Worm (Caenorhabditis elegans): ENCODE data around the gene Y43F8B.10.
A peak's percentile ranks its signal among the peaks of the same experiment; 100 is the strongest.

Gene Y43F8B.10

DNA sequence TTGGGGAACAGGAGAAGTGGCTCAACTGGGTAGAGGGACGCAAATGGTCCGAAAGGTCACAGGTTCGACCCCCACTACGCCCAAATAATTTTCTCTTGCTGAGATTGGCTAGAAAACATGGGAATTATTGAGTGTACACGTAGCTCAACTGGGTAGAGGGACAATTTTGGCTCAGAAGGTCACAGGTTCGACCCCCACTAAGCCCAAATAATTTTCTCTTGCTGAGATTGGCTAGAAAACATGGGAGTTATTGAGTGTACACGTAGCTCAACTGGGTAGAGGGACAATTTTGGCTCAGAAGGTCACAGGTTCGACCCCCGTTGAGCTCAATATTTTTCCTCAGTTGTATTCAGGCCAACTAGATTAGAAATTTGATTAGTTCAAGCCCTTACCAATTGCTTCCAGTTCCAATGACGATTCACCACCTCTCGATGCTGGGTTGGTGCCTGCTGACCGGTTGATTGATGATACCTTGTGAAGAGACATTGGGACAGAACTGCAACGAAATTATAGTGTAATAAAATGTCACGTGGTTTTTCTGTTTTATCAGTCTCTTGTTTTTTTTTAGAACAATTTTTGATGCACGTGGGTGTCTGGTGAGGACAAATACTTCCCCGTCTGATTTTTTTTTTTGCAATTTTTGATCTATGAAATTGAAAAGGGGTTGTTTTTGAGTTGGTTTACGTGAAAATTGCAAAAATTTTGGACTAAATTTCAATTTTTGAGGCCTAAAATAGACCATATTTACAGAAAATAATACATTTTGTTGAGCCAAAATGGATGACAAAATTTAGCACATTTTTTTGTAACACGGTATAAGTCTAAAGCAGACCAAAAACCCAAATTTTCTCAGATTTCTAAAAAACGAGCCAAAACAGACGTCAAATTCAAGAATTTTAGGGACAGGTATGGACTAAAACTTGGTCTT is 47.4 kb downstream of the Y43F8B.10 start (continued):
- TF ChIP-seq nfyb-1 (GFP tag; IDR thresholded peaks at IDR 0.05): 0 out of 2 replicates have a peak, but pooled peaks have one; percentile 53

DNA sequence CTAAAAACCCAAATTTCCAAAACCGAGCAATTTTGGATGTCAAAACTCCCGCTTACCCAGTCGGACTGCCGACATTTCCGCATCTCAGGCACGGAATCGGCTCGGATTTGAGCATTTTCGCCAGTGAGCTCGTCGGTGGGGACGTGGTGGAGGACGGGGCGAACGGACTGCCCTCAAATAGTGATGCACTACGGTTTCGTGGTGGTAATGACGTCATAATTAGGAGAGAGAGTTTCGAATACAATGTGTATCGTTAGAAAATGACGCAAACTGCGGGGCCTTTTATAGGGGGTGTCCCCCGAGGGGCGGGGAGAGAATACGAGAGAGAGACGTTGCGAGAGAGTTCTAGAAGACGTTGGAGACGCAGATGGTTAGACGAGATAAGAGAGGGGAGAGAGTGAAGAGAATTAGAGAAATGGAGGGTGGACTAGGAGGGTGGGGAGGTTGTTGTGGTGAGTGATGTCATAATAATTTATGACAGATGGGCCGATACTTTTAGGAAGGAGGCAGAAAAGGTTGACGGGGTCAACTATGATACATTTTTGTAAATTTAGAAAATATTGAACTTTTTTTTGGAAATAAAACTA is 48.4 kb downstream of the Y43F8B.10 start:
- TF ChIP-seq atf-7 (tag; optimal IDR thresholded peaks at IDR 0.05) (peak; percentile 100), bed-1 (GFP tag; IDR thresholded peaks at IDR 0.05) (no peak), rcor-1 (GFP tag; IDR thresholded peaks at IDR 0.05) (peak; percentile 60; the same call in 1 of the 2 replicates), nhr-90 (tag; optimal IDR thresholded peaks at IDR 0.05) (peak; percentile 25), B0019.2 (GFP tag; conservative IDR thresholded peaks at IDR 0.05) (no peak), Y53G8AR.9 (GFP tag; conservative IDR thresholded peaks at IDR 0.05) (peak; percentile 38; the same call in 1 of the 2 replicates), ztf-6 (GFP tag; IDR thresholded peaks at IDR 0.05) (no peak; the same call in 1 of the 2 replicates), ztf-22 (GFP tag; optimal IDR thresholded peaks at IDR 0.05) (peak; percentile 91), let-607 (tag; optimal IDR thresholded peaks at IDR 0.05) (peak in 1 of 2 experiments; percentile 63), somi-1 (GFP tag; optimal IDR thresholded peaks at IDR 0.05) (peak; percentile 93), mes-4 (tag; optimal IDR thresholded peaks at IDR 0.05) (no peak), F52B5.7 (tag; optimal IDR thresholded peaks at IDR 0.05) (peak; percentile 67), madf-3 (GFP tag; IDR thresholded peaks at IDR 0.05) (0 out of 2 replicates have a peak, but pooled peaks have one; percentile 2), tbp1 (GFP tag; optimal IDR thresholded peaks at IDR 0.05) (peak; percentile 68), pbrm-1 (GFP tag; IDR thresholded peaks at IDR 0.05) (peak; percentile 87; the same call in 1 of the 2 replicates), lin-54 (GFP tag; optimal IDR thresholded peaks at IDR 0.05) (peak; percentile 67), F49E8.2 (tag; optimal IDR thresholded peaks at IDR 0.05; ENCODE audit: insufficient read depth) (no peak), ama-1 (optimal IDR thresholded peaks at IDR 0.05) (peak; percentile 89), ama-1 (GFP tag; optimal IDR thresholded peaks at IDR 0.05) (no peak), F10E7.11 (tag; optimal IDR thresholded peaks at IDR 0.05) (peak; percentile 50), F22D6.2 (tag; optimal IDR thresholded peaks at IDR 0.05) (peak; percentile 0), lin-35 (GFP tag; optimal IDR thresholded peaks at IDR 0.05) (peak in 1 of 3 experiments; percentile 39), nhr-120 (GFP tag; IDR thresholded peaks at IDR 0.05) (no peak), fkh-3 (tag; optimal IDR thresholded peaks at IDR 0.05) (peak; percentile 41), Y67H2A.10 (GFP tag; conservative IDR thresholded peaks at IDR 0.05) (no peak), lsl-1 (GFP tag; optimal IDR thresholded peaks at IDR 0.05) (no peak), unc-62 (GFP tag; optimal IDR thresholded peaks at IDR 0.05) (peak; percentile 72), sea-2 (GFP tag; IDR thresholded peaks at IDR 0.05) (0 out of 2 replicates have a peak, but pooled peaks have one; percentile 42), C06A6.2 (GFP tag; conservative IDR thresholded peaks at IDR 0.05) (peak; percentile 90), ZK185.1 (tag; optimal IDR thresholded peaks at IDR 0.05; ENCODE audit: poor library complexity, severe bottlenecking) (peak; percentile 38), lin-26 (GFP tag; IDR thresholded peaks at IDR 0.05) (peak; percentile 48; the same call in 1 of the 2 replicates), B0336.3 (GFP tag; IDR thresholded peaks at IDR 0.05) (peak; percentile 78; the same call in 1 of the 2 replicates), ztf-26 (tag; optimal IDR thresholded peaks at IDR 0.05) (peak; percentile 96), lir-1 (GFP tag; conservative IDR thresholded peaks at IDR 0.05) (peak; percentile 44; the same call in 1 of the 2 replicates), ekl-4 (GFP tag; IDR thresholded peaks at IDR 0.05) (peak; percentile 88), lin-40 (tag; optimal IDR thresholded peaks at IDR 0.05) (peak; percentile 87), zfh-2 (GFP tag; conservative IDR thresholded peaks at IDR 0.05) (peak; percentile 95), ztf-3 (GFP tag; optimal IDR thresholded peaks at IDR 0.05) (peak; percentile 84), nfya-2 (GFP tag; IDR thresholded peaks at IDR 0.05) (no peak), ceh-40 (GFP tag; IDR thresholded peaks at IDR 0.05) (no peak), C17E4.6 (GFP tag; IDR thresholded peaks at IDR 0.05) (no peak), F57A8.1 (GFP tag; optimal IDR thresholded peaks at IDR 0.05) (peak; percentile 48), D2030.7 (GFP tag; IDR thresholded peaks at IDR 0.05) (no peak)
